Worm (Caenorhabditis elegans) whole organism, L2 larva: ENCODE results near the gene hlh-14.

Source experiments
- aly-2 ChIP-seq: fragments of 150-350 bp; optimal IDR thresholded peaks from 2 replicates; lab custom pipeline; 2014; ENCODE audit warnings: missing biosample characterization, missing genetic modification characterization
- gmeb-1 ChIP-seq: fragments of 150-350 bp; optimal IDR thresholded peaks from 2 replicates; lab custom pipeline; 2014; ENCODE audit warnings: missing biosample characterization, missing genetic modification characterization
- mab-5 ChIP-seq: fragments of 150-350 bp; optimal IDR thresholded peaks from 2 replicates; lab custom pipeline; 2014; ENCODE audit warnings: missing biosample characterization, missing genetic modification characterization
- mdl-1 ChIP-seq, 2 experiments: fragments of 150-350 bp in 1 of 2; sonication (generic microtip) in 1 of 2; optimal IDR thresholded peaks; 2 replicates each; lab custom pipeline; 2017; ENCODE audit warnings: missing biosample characterization in 2 of 2, missing genetic modification characterization in 2 of 2
- nhr-11 ChIP-seq: fragments of 150-350 bp; optimal IDR thresholded peaks from 2 replicates; lab custom pipeline; 2014; ENCODE audit warnings: missing biosample characterization, missing genetic modification characterization
- skn-1 ChIP-seq: sonication (generic microtip); optimal IDR thresholded peaks from 2 replicates; lab custom pipeline; 2017; ENCODE audit warnings: missing biosample characterization, missing genetic modification characterization
- sma-3 ChIP-seq: sonication (generic microtip); optimal IDR thresholded peaks from 2 replicates; lab custom pipeline; 2016; ENCODE audit warnings: missing genetic modification reagents, missing genetic modification characterization, missing compliant biosample characterization
- unc-39 ChIP-seq: fragments of 150-350 bp; optimal IDR thresholded peaks from 2 replicates; lab custom pipeline; 2014; ENCODE audit warnings: missing biosample characterization, missing genetic modification characterization
- unc-55 ChIP-seq: fragments of 150-350 bp; sonication (generic microtip); optimal IDR thresholded peaks from 3 replicates; lab custom pipeline; 2014; ENCODE audit warnings: missing biosample characterization, missing genetic modification reagents, missing genetic modification characterization
- zag-1 ChIP-seq: fragments of 150-350 bp; optimal IDR thresholded peaks from 2 replicates; lab custom pipeline; 2014; ENCODE audit warnings: missing biosample characterization, missing genetic modification characterization

DNA sequence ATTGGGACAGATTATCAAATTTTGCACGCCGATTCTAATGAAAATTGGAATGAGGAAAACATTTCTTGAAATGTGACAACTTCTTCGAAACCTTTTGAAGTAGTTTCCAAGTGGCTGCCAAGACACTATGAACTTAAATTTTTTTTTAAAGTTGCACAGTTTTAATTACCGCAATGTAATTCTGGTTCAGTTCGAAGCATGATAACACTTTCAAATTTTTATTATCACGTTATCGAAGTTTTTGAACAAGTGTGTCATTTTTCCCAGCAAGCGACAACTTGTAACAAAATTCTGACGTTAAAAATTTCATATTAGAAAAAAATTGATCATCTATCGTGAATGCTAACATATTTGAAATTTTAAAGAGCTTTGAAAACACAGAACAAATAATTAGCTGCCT, 4.1 kb upstream of the hlh-14 start:
- no peak for TF ChIP-seq aly-2 (tag; lab: Kevin White, UChicago)
- no peak for TF ChIP-seq mab-5 (tag; lab: Kevin White, UChicago)
- TF ChIP-seq gmeb-1 (tag; lab: Kevin White, UChicago) = no peak
- TF ChIP-seq unc-55 (GFP tag; lab: Kevin White, UChicago) = no peak
- no peak for TF ChIP-seq zag-1
- TF ChIP-seq mdl-1 (tag; optimal IDR thresholded peaks at IDR 0.05; lab: Kevin White, UChicago) = no peak
- no peak for TF ChIP-seq unc-39 (tag; lab: Kevin White, UChicago)
- TF ChIP-seq nhr-11 (tag; lab: Kevin White, UChicago) = no peak
- TF ChIP-seq sma-3 (GFP tag; lab: Kevin White, UChicago) = no peak
- no peak for TF ChIP-seq skn-1 (tag; lab: Kevin White, UChicago)
